Fruit fly (Drosophila melanogaster) whole organism, embryonic: Measurements from ENCODE around the gene msopa.

Source experiments
- B-H2 ChIP-seq: fragments of 200-800 bp; sonication (Bioruptor generic); optimal IDR thresholded peaks from 2 replicates; lab custom pipeline; 2018; ENCODE audit warnings: missing biosample characterization, mild to moderate bottlenecking, missing genetic modification characterization
- C15 ChIP-seq: fragments of 200-800 bp; sonication (Bioruptor generic); IDR thresholded peaks from 3 replicates; pipeline ENCODE4 v1.3.6; 2022; ENCODE audit warnings: missing biosample characterization, missing genetic modification characterization
- CG1024 ChIP-seq: fragments of 200-800 bp; sonication (Bioruptor generic); IDR thresholded peaks from 2 replicates; pipeline ENCODE4 v1.3.6; 2022; ENCODE audit warnings: missing biosample characterization, missing genetic modification characterization
- CG10462 ChIP-seq: fragments of 200-800 bp; sonication (Bioruptor generic); optimal IDR thresholded peaks from 2 replicates; lab custom pipeline; 2016; ENCODE audit warnings: missing biosample characterization, missing genetic modification characterization
- CG11456 ChIP-seq: fragments of 200-800 bp; sonication (Bioruptor generic); IDR thresholded peaks from 3 replicates; pipeline ENCODE4 v1.3.6; 2022; ENCODE audit warnings: missing biosample characterization, missing genetic modification characterization
- CG15073 ChIP-seq: fragments of 200-800 bp; sonication (Bioruptor generic); optimal IDR thresholded peaks from 2 replicates; lab custom pipeline; 2016; ENCODE audit warnings: missing biosample characterization, missing genetic modification characterization
- CG15696 ChIP-seq: fragments of 200-800 bp; sonication (Bioruptor generic); optimal IDR thresholded peaks from 2 replicates; lab custom pipeline; 2019; ENCODE audit warnings: missing biosample characterization, mild to moderate bottlenecking, missing genetic modification characterization, moderate library complexity
- CG16815 ChIP-seq: fragments of 200-800 bp; sonication (Bioruptor generic); optimal IDR thresholded peaks from 3 replicates; lab custom pipeline; 2017; ENCODE audit warnings: missing biosample characterization, mild to moderate bottlenecking, missing genetic modification characterization
- CG17186 ChIP-seq: fragments of 200-800 bp; sonication (Bioruptor generic); optimal IDR thresholded peaks from 3 replicates; lab custom pipeline; 2017; ENCODE audit warnings: missing biosample characterization, missing genetic modification reagents, missing genetic modification characterization
- CG17361 ChIP-seq: fragments of 200-800 bp; sonication (Bioruptor generic); IDR thresholded peaks from 3 replicates; pipeline ENCODE4 v1.3.6; 2022; ENCODE audit warnings: missing biosample characterization, missing genetic modification characterization
- CG18011 ChIP-seq: fragments of 200-800 bp; sonication (Bioruptor generic); optimal IDR thresholded peaks from 2 replicates; lab custom pipeline; 2017; ENCODE audit warnings: missing biosample characterization, missing genetic modification characterization, mild to moderate bottlenecking, moderate library complexity, missing genotype
- CG4854 ChIP-seq: fragments of 200-800 bp; sonication (Bioruptor generic); optimal IDR thresholded peaks from 2 replicates; lab custom pipeline; 2016; ENCODE audit warnings: missing biosample characterization, missing genetic modification characterization, inconsistent platforms
- CG7372 ChIP-seq: fragments of 200-800 bp; sonication (Bioruptor generic); IDR thresholded peaks from 2 replicates; pipeline ENCODE4 v1.3.6; 2022; ENCODE audit warnings: missing biosample characterization, missing genetic modification characterization
- CG7987 ChIP-seq: fragments of 200-800 bp; sonication (Bioruptor generic); optimal IDR thresholded peaks from 2 replicates; lab custom pipeline; 2018; ENCODE audit warnings: missing biosample characterization, mild to moderate bottlenecking, missing genetic modification characterization, moderate library complexity
- CG8478 ChIP-seq: fragments of >200 bp; optimal IDR thresholded peaks from 2 replicates; lab custom pipeline; 2018
- CG9215 ChIP-seq: fragments of 200-800 bp; sonication (Bioruptor generic); IDR thresholded peaks from 2 replicates; pipeline ENCODE4 v1.3.6; 2022; ENCODE audit warnings: missing biosample characterization, missing genetic modification characterization
- CG9817 ChIP-seq: fragments of 200-800 bp; sonication (Bioruptor generic); optimal IDR thresholded peaks from 2 replicates; lab custom pipeline; 2018; ENCODE audit warnings: missing biosample characterization, mild to moderate bottlenecking, missing genetic modification characterization, moderate library complexity
- CG9876 ChIP-seq: fragments of 200-800 bp; sonication (Bioruptor generic); optimal IDR thresholded peaks from 2 replicates; lab custom pipeline; 2016; ENCODE audit warnings: missing biosample characterization, missing genetic modification characterization
- Gsc ChIP-seq: fragments of 200-800 bp; sonication (Bioruptor generic); IDR thresholded peaks from 2 replicates; pipeline ENCODE4 v1.3.6; 2022; ENCODE audit warnings: missing biosample characterization, missing genetic modification characterization
- Hr78 ChIP-seq, 2 experiments: fragments of 200-800 bp in 1 of 2; fragments of >200 bp in 1 of 2; sonication (Bioruptor generic) in 1 of 2; optimal IDR thresholded peaks; 2 replicates each; lab custom pipeline; 2017 to 2019; ENCODE audit warnings: missing biosample characterization in 2 of 2, missing genetic modification characterization in 2 of 2, mild to moderate bottlenecking in 1 of 2, moderate library complexity in 1 of 2
- Lpt ChIP-seq: fragments of >200 bp; optimal IDR thresholded peaks from 2 replicates; lab custom pipeline; 2018; ENCODE audit warnings: missing biosample characterization, missing genetic modification characterization
- MBD-R2 ChIP-seq: fragments of 200-800 bp; sonication (Bioruptor generic); IDR thresholded peaks from 2 replicates; pipeline ENCODE4 v1.3.6; 2022; ENCODE audit warnings: missing biosample characterization, missing genetic modification characterization
- Meics ChIP-seq: fragments of 200-800 bp; sonication (Bioruptor generic); optimal IDR thresholded peaks from 2 replicates; lab custom pipeline; 2017; ENCODE audit warnings: missing biosample characterization, mild to moderate bottlenecking, missing genetic modification characterization
- Oaz ChIP-seq: fragments of 200-800 bp; sonication (Bioruptor generic); IDR thresholded peaks from 2 replicates; pipeline ENCODE4 v1.3.6; 2022; ENCODE audit warnings: missing biosample characterization, missing genetic modification characterization
- Oli ChIP-seq: fragments of 200-800 bp; sonication (Bioruptor generic); optimal IDR thresholded peaks from 2 replicates; lab custom pipeline; 2018; ENCODE audit warnings: missing biosample characterization, mild to moderate bottlenecking, missing genetic modification characterization, moderate library complexity
- Xbp1 ChIP-seq: fragments of 200-800 bp; sonication (Bioruptor generic); optimal IDR thresholded peaks from 3 replicates; lab custom pipeline; 2016; ENCODE audit warnings: missing biosample characterization, mild to moderate bottlenecking, missing genetic modification characterization
- amos ChIP-seq: fragments of 200-800 bp; sonication (Bioruptor generic); IDR thresholded peaks from 2 replicates; pipeline ENCODE4 v1.3.6; 2022; ENCODE audit warnings: missing biosample characterization, missing genetic modification characterization; ENCODE audit not compliant: partially characterized antibody
- ase ChIP-seq: fragments of 200-800 bp; sonication (Bioruptor generic); IDR thresholded peaks from 3 replicates; pipeline ENCODE4 v1.3.6; 2022; ENCODE audit warnings: missing biosample characterization, missing genetic modification characterization
- bbx ChIP-seq: fragments of 200-800 bp; sonication (Bioruptor generic); IDR thresholded peaks from 2 replicates; pipeline ENCODE4 v1.3.6; 2022; ENCODE audit warnings: missing biosample characterization, missing genetic modification characterization; ENCODE audit not compliant: partially characterized antibody
- cwo ChIP-seq: fragments of 200-800 bp; sonication (Bioruptor generic); optimal IDR thresholded peaks from 3 replicates; lab custom pipeline; 2017; ENCODE audit warnings: missing biosample characterization, missing genetic modification characterization, mild to moderate bottlenecking, moderate library complexity, missing genetic modification reagents
- exex ChIP-seq: fragments of 200-800 bp; sonication (Bioruptor generic); optimal IDR thresholded peaks from 4 replicates; lab custom pipeline; 2018; ENCODE audit warnings: missing biosample characterization, mild to moderate bottlenecking, missing genetic modification characterization, moderate library complexity
- fd3F ChIP-seq: fragments of 200-800 bp; sonication (Bioruptor generic); optimal IDR thresholded peaks from 2 replicates; lab custom pipeline; 2018; ENCODE audit warnings: missing biosample characterization, mild to moderate bottlenecking, missing genetic modification characterization, moderate library complexity
- gce ChIP-seq: fragments of 200-800 bp; sonication (Bioruptor generic); IDR thresholded peaks from 3 replicates; pipeline ENCODE4 v1.3.6; 2022; ENCODE audit warnings: missing biosample characterization, missing genetic modification characterization
- grau ChIP-seq: fragments of 200-800 bp; optimal IDR thresholded peaks from 3 replicates; lab custom pipeline; 2019; ENCODE audit warnings: missing biosample characterization, mild to moderate bottlenecking, missing genetic modification characterization, moderate library complexity
- ham ChIP-seq: fragments of 200-800 bp; sonication (Bioruptor generic); IDR thresholded peaks from 2 replicates; pipeline ENCODE4 v1.3.6; 2022; ENCODE audit warnings: missing biosample characterization, missing genetic modification characterization
- hkb ChIP-seq, 2 experiments: fragments of 200-800 bp in 1 of 2; fragments of >200 bp in 1 of 2; sonication (Bioruptor generic) in 1 of 2; IDR thresholded peaks in 1 of 2; optimal IDR thresholded peaks in 1 of 2; 2 replicates each; pipeline versions ENCODE4 v1.3.6 to Lab custom; 2017 to 2022; ENCODE audit warnings: missing biosample characterization in 1 of 2, missing genetic modification characterization in 1 of 2
- ken ChIP-seq: fragments of 200-800 bp; sonication (Bioruptor generic); IDR thresholded peaks from 3 replicates; pipeline ENCODE4 v1.3.6; 2022; ENCODE audit warnings: missing biosample characterization, missing genetic modification characterization
- lbe ChIP-seq: fragments of 200-800 bp; sonication (Bioruptor generic); optimal IDR thresholded peaks from 2 replicates; lab custom pipeline; 2016; ENCODE audit warnings: missing biosample characterization, mild to moderate bottlenecking, missing genetic modification characterization
- lov ChIP-seq, 2 experiments: fragments of 200-800 bp in 1 of 2; fragments of >200 bp in 1 of 2; sonication (Bioruptor generic) in 1 of 2; IDR thresholded peaks in 1 of 2; optimal IDR thresholded peaks in 1 of 2; 2 replicates in 1 of 2; 3 replicates in 1 of 2; pipeline versions ENCODE4 v1.3.6 to Lab custom; 2017 to 2022; ENCODE audit warnings: missing biosample characterization in 1 of 2, missing genetic modification characterization in 1 of 2
- nerfin-2 ChIP-seq: fragments of 200-800 bp; sonication (Bioruptor generic); IDR thresholded peaks from 2 replicates; pipeline ENCODE4 v1.3.6; 2022; ENCODE audit warnings: missing biosample characterization, missing genetic modification characterization; ENCODE audit not compliant: partially characterized antibody
- pum ChIP-seq: fragments of 200-800 bp; sonication (Bioruptor generic); optimal IDR thresholded peaks from 2 replicates; lab custom pipeline; 2016; ENCODE audit warnings: missing biosample characterization, missing genetic modification characterization
- pzg ChIP-seq: fragments of 200-800 bp; sonication (Bioruptor generic); optimal IDR thresholded peaks from 3 replicates; lab custom pipeline; 2018; ENCODE audit warnings: missing biosample characterization, mild to moderate bottlenecking, missing genetic modification characterization, moderate library complexity
- rib ChIP-seq: fragments of 200-800 bp; sonication (Bioruptor generic); IDR thresholded peaks from 2 replicates; pipeline ENCODE4 v1.3.6; 2022; ENCODE audit warnings: missing biosample characterization, missing genetic modification characterization
- ro ChIP-seq: fragments of 200-800 bp; sonication (Bioruptor generic); IDR thresholded peaks from 2 replicates; pipeline ENCODE4 v1.3.6; 2022; ENCODE audit warnings: missing biosample characterization, missing genetic modification characterization
- sima ChIP-seq: fragments of 200-800 bp; sonication (Bioruptor generic); optimal IDR thresholded peaks from 2 replicates; lab custom pipeline; 2016; ENCODE audit warnings: missing biosample characterization, missing genetic modification characterization
- so ChIP-seq: fragments of 200-800 bp; sonication (Bioruptor generic); IDR thresholded peaks from 3 replicates; pipeline ENCODE4 v1.3.6; 2022; ENCODE audit warnings: missing biosample characterization, missing genetic modification characterization
- sqz ChIP-seq: fragments of 200-800 bp; sonication (Bioruptor generic); optimal IDR thresholded peaks from 3 replicates; lab custom pipeline; 2018; ENCODE audit warnings: missing biosample characterization, mild to moderate bottlenecking, missing genetic modification characterization
- sr ChIP-seq: fragments of 200-800 bp; sonication (Bioruptor generic); IDR thresholded peaks from 3 replicates; pipeline ENCODE4 v1.3.6; 2022; ENCODE audit warnings: missing biosample characterization, missing genetic modification characterization
- ttk ChIP-seq: fragments of 200-800 bp; sonication (Bioruptor generic); IDR thresholded peaks from 2 replicates; pipeline ENCODE4 v2.1.2; 2022; ENCODE audit warnings: missing biosample characterization, missing genetic modification characterization
- usp ChIP-seq: fragments of >200 bp; optimal IDR thresholded peaks from 2 replicates; lab custom pipeline; 2017; ENCODE audit warnings: missing biosample characterization, missing genetic modification characterization
- vfl ChIP-seq: fragments of 200-800 bp; sonication (Bioruptor generic); optimal IDR thresholded peaks from 2 replicates; lab custom pipeline; 2016; ENCODE audit warnings: missing biosample characterization, missing genetic modification characterization

msopa gene

dm6 chr3L:22074347-22074971, 8.1 kb upstream of the msopa start, which contains the start of gene CG7133 (continued):
- TF ChIP-seq ken (GFP tag; lab: Robert Waterston, UW), result no peak
- TF ChIP-seq nerfin-2 (GFP tag; lab: Robert Waterston, UW), result peak; percentile 50
- no peak for TF ChIP-seq ttk (GFP tag; lab: Robert Waterston, UW)
- TF ChIP-seq lov (optimal IDR thresholded peaks at IDR 0.05; lab: Kevin White, UChicago), result no peak
- no peak for TF ChIP-seq lov (GFP tag; IDR thresholded peaks at IDR 0.05; lab: Robert Waterston, UW)
- no peak for TF ChIP-seq CG4854 (GFP tag; lab: Kevin White, UChicago)
- TF ChIP-seq Oaz (GFP tag; lab: Robert Waterston, UW), result no peak
- no peak for TF ChIP-seq hkb (optimal IDR thresholded peaks at IDR 0.05; lab: Kevin White, UChicago)
- TF ChIP-seq hkb (GFP tag; IDR thresholded peaks at IDR 0.05; lab: Robert Waterston, UW), result no peak
- peak; percentile 55 for TF ChIP-seq MBD-R2
- no peak for TF ChIP-seq CG7372 (GFP tag; lab: Robert Waterston, UW)
- TF ChIP-seq CG9817, result no peak
- no peak for TF ChIP-seq so (GFP tag; lab: Robert Waterston, UW)
- no peak for TF ChIP-seq Gsc (GFP tag; lab: Robert Waterston, UW)
- TF ChIP-seq bbx, result peak; percentile 91
- no peak for TF ChIP-seq fd3F (GFP tag; lab: Kevin White, UChicago)
- TF ChIP-seq usp, result no peak
- TF ChIP-seq CG7987 (GFP tag; lab: Kevin White, UChicago), result no peak
- no peak for TF ChIP-seq ase (GFP tag; lab: Robert Waterston, UW)
- no peak for TF ChIP-seq sqz (GFP tag; lab: Kevin White, UChicago)
- TF ChIP-seq exex, result peak; percentile 7
- peak; percentile 2 for TF ChIP-seq lbe (GFP tag; lab: Kevin White, UChicago)
- no peak for TF ChIP-seq CG17186 (GFP tag; lab: Kevin White, UChicago)
- no peak for TF ChIP-seq CG15073 (GFP tag; lab: Kevin White, UChicago)
- TF ChIP-seq C15 (GFP tag; lab: Robert Waterston, UW), result no peak
- no peak for TF ChIP-seq Lpt (GFP tag; lab: Kevin White, UChicago)
- TF ChIP-seq CG10462 (GFP tag; lab: Kevin White, UChicago), result no peak
- TF ChIP-seq sr (GFP tag; lab: Robert Waterston, UW), result no peak
- no peak for TF ChIP-seq CG16815 (GFP tag; lab: Kevin White, UChicago)
- no peak for TF ChIP-seq CG8478 (lab: Kevin White, UChicago)
- TF ChIP-seq pum (GFP tag; lab: Kevin White, UChicago), result no peak
- no peak for TF ChIP-seq gce (GFP tag; lab: Robert Waterston, UW)
- TF ChIP-seq pzg (GFP tag; lab: Kevin White, UChicago), result peak; percentile 56
- no peak for TF ChIP-seq cwo (GFP tag; lab: Kevin White, UChicago)
- no peak for TF ChIP-seq ham (GFP tag; lab: Robert Waterston, UW)
- no peak for TF ChIP-seq CG18011
- no peak for TF ChIP-seq CG11456 (GFP tag; lab: Robert Waterston, UW)
- TF ChIP-seq sima (GFP tag; lab: Kevin White, UChicago), result no peak
- no peak for TF ChIP-seq vfl (GFP tag; lab: Kevin White, UChicago)
- no peak for TF ChIP-seq CG1024 (GFP tag; lab: Robert Waterston, UW)
- no peak for TF ChIP-seq ro
- TF ChIP-seq CG9215, result no peak
- peak; percentile 33 for TF ChIP-seq Xbp1
- TF ChIP-seq Oli (tag; lab: Kevin White, UChicago), result no peak
- peak; percentile 8 for TF ChIP-seq grau (tag; lab: Kevin White, UChicago)
- no peak for TF ChIP-seq B-H2 (GFP tag; lab: Kevin White, UChicago)
- TF ChIP-seq rib (GFP tag; lab: Robert Waterston, UW), result no peak
- no peak for TF ChIP-seq CG9876 (GFP tag; lab: Kevin White, UChicago)
- TF ChIP-seq CG17361 (GFP tag; lab: Robert Waterston, UW), result no peak
- no peak for TF ChIP-seq CG15696
- TF ChIP-seq amos (GFP tag; lab: Robert Waterston, UW), result peak; percentile 93
- TF ChIP-seq Hr78 (GFP tag; optimal IDR thresholded peaks at IDR 0.05; lab: Kevin White, UChicago), result no peak
- TF ChIP-seq Meics (GFP tag; lab: Kevin White, UChicago), result no peak
